Fruit fly (Drosophila melanogaster): ENCODE results near the gene 5-HT2A.

5-HT2A gene

dm6 chr3R:4649126-4649811 lies 36.6 kb downstream of the 5-HT2A start, which contains the start of gene Karybeta3 (continued):
- no peak for TF ChIP-seq Vsx1 (GFP tag; optimal IDR thresholded peaks at IDR 0.05)
- peak; percentile 88 for TF ChIP-seq CG2116 (GFP tag; optimal IDR thresholded peaks at IDR 0.05)
- TF ChIP-seq rib (GFP tag; IDR thresholded peaks at IDR 0.05): 0 out of 2 replicates have a peak, but pooled peaks have one; percentile 56
- TF ChIP-seq CG8290 (GFP tag; optimal IDR thresholded peaks at IDR 0.05): peak; percentile 77
- peak; percentile 13 to 46 for TF ChIP-seq CG8290 (tag; optimal IDR thresholded peaks at IDR 0.05)
- peak; percentile 47 for TF ChIP-seq CG12236 (GFP tag; optimal IDR thresholded peaks at IDR 0.05)
- TF ChIP-seq CG14965 (GFP tag; optimal IDR thresholded peaks at IDR 0.05; ENCODE audit: borderline replicate concordance): peak; percentile 35
- TF ChIP-seq CG11398 (GFP tag; optimal IDR thresholded peaks at IDR 0.05): peak; percentile 63
- peak; percentile 78 for TF ChIP-seq CG30403 (GFP tag; optimal IDR thresholded peaks at IDR 0.05)
- TF ChIP-seq CG6689 (GFP tag; IDR thresholded peaks at IDR 0.05): peak; percentile 73
- peak; percentile 34 for TF ChIP-seq fd64A (GFP tag; optimal IDR thresholded peaks at IDR 0.05)
- peak; percentile 46; the same call in 1 of the 2 replicates for TF ChIP-seq CG31441 (GFP tag; IDR thresholded peaks at IDR 0.05)
- TF ChIP-seq Awh (GFP tag; IDR thresholded peaks at IDR 0.05): peak; percentile 68
- no peak for TF ChIP-seq Sox102F (GFP tag; optimal IDR thresholded peaks at IDR 0.05)
- peak; percentile 73 for TF ChIP-seq CG12659 (GFP tag; optimal IDR thresholded peaks at IDR 0.05)
- TF ChIP-seq tap (tag; optimal IDR thresholded peaks at IDR 0.05): no peak
- TF ChIP-seq CkIIα-i1 (GFP tag; IDR thresholded peaks at IDR 0.05): no peak
- TF ChIP-seq Myb (GFP tag; optimal IDR thresholded peaks at IDR 0.05): peak; percentile 84
- peak; percentile 78 for TF ChIP-seq CG3847 (GFP tag; IDR thresholded peaks at IDR 0.05)
- peak; percentile 53; the same call in 2 of the 3 replicates for TF ChIP-seq CG14860 (GFP tag; IDR thresholded peaks at IDR 0.05; ENCODE audit: partially characterized antibody)
- TF ChIP-seq Nf-YC (tag; optimal IDR thresholded peaks at IDR 0.05): peak; percentile 54
- peak; percentile 23; the same call in 1 of the 2 replicates for TF ChIP-seq CG4360 (GFP tag; IDR thresholded peaks at IDR 0.05)
- TF ChIP-seq CG15601 (tag; optimal IDR thresholded peaks at IDR 0.05): peak; percentile 46
- TF ChIP-seq Fer1 (GFP tag; optimal IDR thresholded peaks at IDR 0.05): peak; percentile 85
- no peak for TF ChIP-seq da (GFP tag; optimal IDR thresholded peaks at IDR 0.05)
- TF ChIP-seq CG6654 (GFP tag; optimal IDR thresholded peaks at IDR 0.05): peak; percentile 8
- TF ChIP-seq fd3F (GFP tag; optimal IDR thresholded peaks at IDR 0.05): peak; percentile 18
- TF ChIP-seq ERR (GFP tag; optimal IDR thresholded peaks at IDR 0.05): peak; percentile 59
- TF ChIP-seq Aef1 (GFP tag; IDR thresholded peaks at IDR 0.05): peak; percentile 68
- TF ChIP-seq CG31224 (GFP tag; IDR thresholded peaks at IDR 0.05): peak; percentile 79
- peak; percentile 96 for TF ChIP-seq sens (GFP tag)
- TF ChIP-seq dysf (GFP tag; IDR thresholded peaks at IDR 0.05): peak; percentile 78
- peak; percentile 70; the same call in 1 of the 3 replicates for TF ChIP-seq CG2889 (GFP tag; IDR thresholded peaks at IDR 0.05)
- TF ChIP-seq Elba2 (GFP tag; optimal IDR thresholded peaks at IDR 0.05): no peak
- peak; percentile 25 for TF ChIP-seq CG10431 (GFP tag; optimal IDR thresholded peaks at IDR 0.05)
- TF ChIP-seq gcm2 (GFP tag; optimal IDR thresholded peaks at IDR 0.05): peak; percentile 65
- TF ChIP-seq Eip74EF (GFP tag; optimal IDR thresholded peaks at IDR 0.05): peak in 1 of 2 experiments; percentile 30
- TF ChIP-seq Dfd (GFP tag; optimal IDR thresholded peaks at IDR 0.05): no peak
- TF ChIP-seq CG2712 (tag; optimal IDR thresholded peaks at IDR 0.05): peak; percentile 66
- peak; percentile 92 for TF ChIP-seq ci (GFP tag; IDR thresholded peaks at IDR 0.05)
- no peak for TF ChIP-seq tll (GFP tag; optimal IDR thresholded peaks at IDR 0.05)
- peak; percentile 14 for TF ChIP-seq CG2875 (GFP tag; optimal IDR thresholded peaks at IDR 0.05)
- TF ChIP-seq nmo (GFP tag; optimal IDR thresholded peaks at IDR 0.05): peak; percentile 69
- TF ChIP-seq gce (GFP tag; IDR thresholded peaks at IDR 0.05): peak; percentile 71; the same call in 1 of the 3 replicates
